Fruit fly (Drosophila melanogaster): ENCODE measurements around the gene Atg17.
A peak's percentile ranks its signal among the peaks of the same experiment; 100 is the strongest.

Atg17 gene

dm6 chr3R:5620387-5620956, 49.0 kb upstream of the Atg17 start (continued):
- no peak; the same call in 1 of the 2 replicates for TF ChIP-seq danr (GFP tag; IDR thresholded peaks at IDR 0.05)
- peak; percentile 64 for TF ChIP-seq Meics (GFP tag; optimal IDR thresholded peaks at IDR 0.05)
- peak; percentile 82 for TF ChIP-seq Oli (tag; optimal IDR thresholded peaks at IDR 0.05)
- TF ChIP-seq tio (GFP tag; optimal IDR thresholded peaks at IDR 0.05), result peak; percentile 77
- peak; percentile 59; the same call in 1 of the 2 replicates for TF ChIP-seq CG5953 (GFP tag; IDR thresholded peaks at IDR 0.05)
- TF ChIP-seq CG10267 (tag; optimal IDR thresholded peaks at IDR 0.05), result peak; percentile 47
- peak; percentile 64 for TF ChIP-seq CG6689 (GFP tag; IDR thresholded peaks at IDR 0.05)
- TF ChIP-seq CG7745 (tag; optimal IDR thresholded peaks at IDR 0.05), result no peak
- peak; percentile 79; the same call in 2 of the 3 replicates for TF ChIP-seq otp (GFP tag; IDR thresholded peaks at IDR 0.05)
- peak; percentile 73 for TF ChIP-seq Asciz (GFP tag; optimal IDR thresholded peaks at IDR 0.05)
- peak; percentile 83 for TF ChIP-seq CG11504 (tag; optimal IDR thresholded peaks at IDR 0.05)
- peak; percentile 30 for TF ChIP-seq HLH54F (GFP tag; optimal IDR thresholded peaks at IDR 0.05)
- TF ChIP-seq Atf6 (GFP tag; IDR thresholded peaks at IDR 0.05), result peak; percentile 57; the same call in 1 of the 2 replicates
- TF ChIP-seq Fer2 (tag; optimal IDR thresholded peaks at IDR 0.05), result no peak
- TF ChIP-seq CG15011 (GFP tag; optimal IDR thresholded peaks at IDR 0.05), result no peak
- no peak for TF ChIP-seq D (optimal IDR thresholded peaks at IDR 0.05)
- peak; percentile 71 for TF ChIP-seq D (GFP tag; optimal IDR thresholded peaks at IDR 0.05)
- peak; percentile 62; the same call in 1 of the 2 replicates for TF ChIP-seq chm (GFP tag; IDR thresholded peaks at IDR 0.05)
- TF ChIP-seq CG15601 (tag; optimal IDR thresholded peaks at IDR 0.05), result peak; percentile 17
- TF ChIP-seq psq (GFP tag; optimal IDR thresholded peaks at IDR 0.05), result no peak
- TF ChIP-seq CG17359 (tag; optimal IDR thresholded peaks at IDR 0.05), result peak; percentile 78
- TF ChIP-seq CG1647 (GFP tag; optimal IDR thresholded peaks at IDR 0.05), result peak; percentile 18
- TF ChIP-seq chn (GFP tag; optimal IDR thresholded peaks at IDR 0.05), result peak; percentile 43
- TF ChIP-seq crc (GFP tag; optimal IDR thresholded peaks at IDR 0.05), result peak; percentile 52
- no peak for TF ChIP-seq Dll (GFP tag; IDR thresholded peaks at IDR 0.05; ENCODE audit: partially characterized antibody)
- peak in 1 of 2 experiments; percentile 20 for TF ChIP-seq crp (GFP tag; optimal IDR thresholded peaks at IDR 0.05)
- TF ChIP-seq kay (GFP tag; optimal IDR thresholded peaks at IDR 0.05), result peak; percentile 10
- TF ChIP-seq CG8478 (optimal IDR thresholded peaks at IDR 0.05), result no peak
- peak; percentile 6 for TF ChIP-seq CG12942 (GFP tag; optimal IDR thresholded peaks at IDR 0.05)
- no peak for TF ChIP-seq CG11560 (tag; IDR thresholded peaks at IDR 0.05)
- peak; percentile 40 for TF ChIP-seq Dek (tag; optimal IDR thresholded peaks at IDR 0.05)
- TF ChIP-seq phol (tag; optimal IDR thresholded peaks at IDR 0.05), result peak; percentile 71
- no peak for TF ChIP-seq usp (GFP tag; optimal IDR thresholded peaks at IDR 0.05)
- no peak for TF ChIP-seq Kr (GFP tag; optimal IDR thresholded peaks at IDR 0.05)
- TF ChIP-seq hth (optimal IDR thresholded peaks at IDR 0.05), result no peak
- TF ChIP-seq CG1832 (GFP tag; optimal IDR thresholded peaks at IDR 0.05), result no peak
- TF ChIP-seq sqz (GFP tag; optimal IDR thresholded peaks at IDR 0.05), result peak; percentile 42
- peak; percentile 52 for TF ChIP-seq az2 (GFP tag; optimal IDR thresholded peaks at IDR 0.05)
- TF ChIP-seq ftz-f1 (GFP tag; optimal IDR thresholded peaks at IDR 0.05), result no peak
- peak; percentile 36 for TF ChIP-seq twi (tag; optimal IDR thresholded peaks at IDR 0.05)
- peak; percentile 78 for TF ChIP-seq sisA (GFP tag; IDR thresholded peaks at IDR 0.05)
- peak; percentile 65 for TF ChIP-seq pum (GFP tag; optimal IDR thresholded peaks at IDR 0.05)
- peak; percentile 48; the same call in 1 of the 2 replicates for TF ChIP-seq stc (GFP tag; IDR thresholded peaks at IDR 0.05)
- TF ChIP-seq btn (GFP tag; optimal IDR thresholded peaks at IDR 0.05), result peak; percentile 50
- TF ChIP-seq sim (GFP tag; IDR thresholded peaks at IDR 0.05), result no peak
- no peak for TF ChIP-seq BEAF-32 (GFP tag; optimal IDR thresholded peaks at IDR 0.05)
- TF ChIP-seq ERR (GFP tag; optimal IDR thresholded peaks at IDR 0.05), result peak; percentile 43
- no peak for TF ChIP-seq TFAM (GFP tag; optimal IDR thresholded peaks at IDR 0.05)
- peak; percentile 65 for TF ChIP-seq sens-2 (GFP tag; IDR thresholded peaks at IDR 0.05)
- peak; percentile 62 for TF ChIP-seq CG12659 (GFP tag; optimal IDR thresholded peaks at IDR 0.05)
- TF ChIP-seq Ada2b (GFP tag; IDR thresholded peaks at IDR 0.05), result 0 out of 2 replicates have a peak, but pooled peaks have one; percentile 46
